Fruit fly (Drosophila melanogaster) whole organism, wandering third instar larva: ENCODE data around the gene Cad86C.

ENCODE experiments used
- Abd-B ChIP-seq: fragments of >200 bp; optimal IDR thresholded peaks from 2 replicates; lab custom pipeline; 2017; ENCODE audit warnings: missing biosample characterization, missing genetic modification characterization
- CG32264 ChIP-seq: fragments of 200-800 bp; sonication (Bioruptor generic); optimal IDR thresholded peaks from 2 replicates; lab custom pipeline; 2016; ENCODE audit warnings: missing biosample characterization, missing genetic modification characterization
- CG9705 ChIP-seq: fragments of 200-800 bp; sonication (Bioruptor generic); optimal IDR thresholded peaks from 2 replicates; lab custom pipeline; 2018; ENCODE audit warnings: missing biosample characterization, mild to moderate bottlenecking, missing genetic modification characterization
- CrebA ChIP-seq: fragments of 200-800 bp; sonication (Bioruptor generic); optimal IDR thresholded peaks from 2 replicates; lab custom pipeline; 2016; ENCODE audit warnings: missing biosample characterization, mild to moderate bottlenecking, missing genetic modification characterization, borderline replicate concordance
- Dfd ChIP-seq: fragments of >200 bp; optimal IDR thresholded peaks from 2 replicates; lab custom pipeline; 2017; ENCODE audit warnings: missing biosample characterization, missing genetic modification characterization
- Dif ChIP-seq: fragments of 200-275, 200-300 bp; sonication (Bioruptor generic); optimal IDR thresholded peaks from 2 replicates; lab custom pipeline; 2018; ENCODE audit warnings: missing biosample characterization, missing genetic modification characterization; ENCODE audit not compliant: partially characterized antibody
- GATAd ChIP-seq: sonication (Bioruptor generic); optimal IDR thresholded peaks from 2 replicates; lab custom pipeline; 2016; ENCODE audit warnings: missing biosample characterization, missing genetic modification characterization
- HLH106 ChIP-seq: fragments of 200-800 bp; optimal IDR thresholded peaks from 3 replicates; lab custom pipeline; 2019; ENCODE audit warnings: missing biosample characterization, mild to moderate bottlenecking, missing genetic modification characterization, moderate library complexity
- Hnf4 ChIP-seq: fragments of 200-800 bp; sonication (Bioruptor generic); optimal IDR thresholded peaks from 2 replicates; lab custom pipeline; 2016; ENCODE audit warnings: missing biosample characterization, mild to moderate bottlenecking, missing genetic modification characterization
- Hr78 ChIP-seq: fragments of >200 bp; optimal IDR thresholded peaks from 2 replicates; lab custom pipeline; 2017; ENCODE audit warnings: missing biosample characterization, missing genetic modification characterization
- Hr83 ChIP-seq: fragments of 200-300 bp; sonication (Bioruptor generic); optimal IDR thresholded peaks from 2 replicates; lab custom pipeline; 2016; ENCODE audit warnings: missing biosample characterization, mild to moderate bottlenecking, missing genetic modification characterization, moderate library complexity; ENCODE audit not compliant: poor library complexity, severe bottlenecking
- Jra ChIP-seq: sonication (Bioruptor generic); optimal IDR thresholded peaks from 2 replicates; lab custom pipeline; 2016; ENCODE audit warnings: missing biosample characterization, missing genetic modification characterization
- Mio ChIP-seq: sonication (Bioruptor generic); optimal IDR thresholded peaks from 2 replicates; lab custom pipeline; 2016; ENCODE audit warnings: missing biosample characterization, missing genetic modification characterization
- Myc ChIP-seq: fragments of >200 bp; optimal IDR thresholded peaks from 2 replicates; lab custom pipeline; 2017
- N ChIP-seq: fragments of >200 bp; optimal IDR thresholded peaks from 2 replicates; lab custom pipeline; 2018; ENCODE audit warnings: missing biosample characterization, missing external identifiers, missing genetic modification characterization
- OdsH ChIP-seq: fragments of 200-800 bp; sonication (Bioruptor generic); optimal IDR thresholded peaks from 2 replicates; lab custom pipeline; 2016; ENCODE audit warnings: missing biosample characterization, mild to moderate bottlenecking, missing genetic modification characterization
- Rel ChIP-seq, 2 experiments: fragments of 200-800 bp; sonication (Bioruptor generic) in 1 of 2; optimal IDR thresholded peaks; 2 replicates in 1 of 2; 3 replicates in 1 of 2; lab custom pipeline; 2016 to 2019; ENCODE audit warnings: mild to moderate bottlenecking in 2 of 2, missing biosample characterization in 2 of 2, missing genetic modification characterization in 2 of 2, moderate library complexity in 1 of 2
- Sp1 ChIP-seq: fragments of 200-800 bp; sonication (Bioruptor generic); optimal IDR thresholded peaks from 3 replicates; lab custom pipeline; 2019; ENCODE audit warnings: missing biosample characterization, mild to moderate bottlenecking, missing genetic modification characterization, moderate library complexity
- Vsx2 ChIP-seq: fragments of 200-300, 225-300 bp; sonication (Bioruptor generic); optimal IDR thresholded peaks from 2 replicates; lab custom pipeline; 2018; ENCODE audit warnings: missing biosample characterization, missing genetic modification characterization; ENCODE audit not compliant: partially characterized antibody
- br ChIP-seq: fragments of 200-800 bp; sonication (Bioruptor generic); optimal IDR thresholded peaks from 2 replicates; lab custom pipeline; 2016; ENCODE audit warnings: missing biosample characterization, missing genetic modification characterization
- brk ChIP-seq: fragments of 200-800 bp; sonication (Bioruptor generic); optimal IDR thresholded peaks from 2 replicates; lab custom pipeline; 2016; ENCODE audit warnings: missing biosample characterization, mild to moderate bottlenecking, missing genetic modification characterization
- dl ChIP-seq, 2 experiments: fragments of 175-275, 200-275 bp in 1 of 2; fragments of 200-275 bp in 1 of 2; sonication (Bioruptor generic); optimal IDR thresholded peaks; lab custom pipeline; 2018; ENCODE audit warnings: mild to moderate bottlenecking in 2 of 2, missing biosample characterization in 2 of 2, missing genetic modification characterization in 2 of 2, moderate library complexity in 2 of 2; ENCODE audit not compliant: partially characterized antibody in 2 of 2, insufficient read depth in 1 of 2
- dmrt93B ChIP-seq: fragments of 200-800 bp; sonication (Bioruptor generic); optimal IDR thresholded peaks from 2 replicates; lab custom pipeline; 2018; ENCODE audit warnings: missing biosample characterization, mild to moderate bottlenecking, missing genetic modification characterization
- dsf ChIP-seq: sonication (Bioruptor generic); optimal IDR thresholded peaks from 2 replicates; lab custom pipeline; 2016; ENCODE audit warnings: missing biosample characterization, missing genetic modification characterization, borderline replicate concordance
- ey ChIP-seq: fragments of 200-800 bp; sonication (Bioruptor generic); optimal IDR thresholded peaks from 2 replicates; lab custom pipeline; 2016; ENCODE audit warnings: missing biosample characterization, missing genetic modification characterization
- foxo ChIP-seq, 2 experiments: fragments of 200-800 bp; sonication (Bioruptor generic); optimal IDR thresholded peaks; 2 replicates in 1 of 2; 3 replicates in 1 of 2; lab custom pipeline; 2016 to 2017; ENCODE audit warnings: missing biosample characterization in 2 of 2, missing genetic modification characterization in 2 of 2
- fru ChIP-seq: fragments of 200-800 bp; sonication (Bioruptor generic); optimal IDR thresholded peaks from 3 replicates; lab custom pipeline; 2016; ENCODE audit warnings: missing biosample characterization, mild to moderate bottlenecking, missing genetic modification characterization
- h ChIP-seq: fragments of 200-800 bp; sonication (Bioruptor generic); optimal IDR thresholded peaks from 3 replicates; lab custom pipeline; 2016; ENCODE audit warnings: missing biosample characterization, mild to moderate bottlenecking, missing genetic modification characterization
- jim ChIP-seq: fragments of 175-275, 200-325 bp; sonication (Bioruptor generic); optimal IDR thresholded peaks from 2 replicates; lab custom pipeline; 2016; ENCODE audit warnings: missing biosample characterization, mild to moderate bottlenecking, missing genetic modification characterization
- lola ChIP-seq: fragments of >200 bp; optimal IDR thresholded peaks from 2 replicates; lab custom pipeline; 2017; ENCODE audit warnings: missing biosample characterization, missing genetic modification characterization
- pan ChIP-seq: fragments of >200 bp; optimal IDR thresholded peaks from 2 replicates; lab custom pipeline; 2017
- psq ChIP-seq: fragments of 200-800 bp; sonication (Bioruptor generic); optimal IDR thresholded peaks from 3 replicates; lab custom pipeline; 2017; ENCODE audit warnings: missing biosample characterization, mild to moderate bottlenecking, missing genetic modification characterization, moderate library complexity
- rgr ChIP-seq: fragments of 200-800 bp; sonication (Bioruptor generic); optimal IDR thresholded peaks from 3 replicates; lab custom pipeline; 2016; ENCODE audit warnings: missing biosample characterization, mild to moderate bottlenecking, missing genetic modification characterization
- sage ChIP-seq: fragments of 200-800 bp; sonication (Bioruptor generic); optimal IDR thresholded peaks from 2 replicates; lab custom pipeline; 2016; ENCODE audit warnings: missing biosample characterization, mild to moderate bottlenecking, missing genetic modification characterization
- sv ChIP-seq: fragments of 200-800 bp; sonication (Bioruptor generic); optimal IDR thresholded peaks from 3 replicates; lab custom pipeline; 2016; ENCODE audit warnings: missing biosample characterization, missing genetic modification characterization
- tai ChIP-seq: sonication (Bioruptor generic); optimal IDR thresholded peaks from 2 replicates; lab custom pipeline; 2016; ENCODE audit warnings: missing biosample characterization, missing genetic modification characterization
- usp ChIP-seq: fragments of >200 bp; optimal IDR thresholded peaks from 2 replicates; lab custom pipeline; 2017; ENCODE audit warnings: missing biosample characterization, missing genetic modification characterization
- woc ChIP-seq: sonication (Bioruptor generic); optimal IDR thresholded peaks from 2 replicates; lab custom pipeline; 2016; ENCODE audit warnings: missing biosample characterization, mild to moderate bottlenecking, missing genetic modification characterization

Gene Cad86C

DNA sequence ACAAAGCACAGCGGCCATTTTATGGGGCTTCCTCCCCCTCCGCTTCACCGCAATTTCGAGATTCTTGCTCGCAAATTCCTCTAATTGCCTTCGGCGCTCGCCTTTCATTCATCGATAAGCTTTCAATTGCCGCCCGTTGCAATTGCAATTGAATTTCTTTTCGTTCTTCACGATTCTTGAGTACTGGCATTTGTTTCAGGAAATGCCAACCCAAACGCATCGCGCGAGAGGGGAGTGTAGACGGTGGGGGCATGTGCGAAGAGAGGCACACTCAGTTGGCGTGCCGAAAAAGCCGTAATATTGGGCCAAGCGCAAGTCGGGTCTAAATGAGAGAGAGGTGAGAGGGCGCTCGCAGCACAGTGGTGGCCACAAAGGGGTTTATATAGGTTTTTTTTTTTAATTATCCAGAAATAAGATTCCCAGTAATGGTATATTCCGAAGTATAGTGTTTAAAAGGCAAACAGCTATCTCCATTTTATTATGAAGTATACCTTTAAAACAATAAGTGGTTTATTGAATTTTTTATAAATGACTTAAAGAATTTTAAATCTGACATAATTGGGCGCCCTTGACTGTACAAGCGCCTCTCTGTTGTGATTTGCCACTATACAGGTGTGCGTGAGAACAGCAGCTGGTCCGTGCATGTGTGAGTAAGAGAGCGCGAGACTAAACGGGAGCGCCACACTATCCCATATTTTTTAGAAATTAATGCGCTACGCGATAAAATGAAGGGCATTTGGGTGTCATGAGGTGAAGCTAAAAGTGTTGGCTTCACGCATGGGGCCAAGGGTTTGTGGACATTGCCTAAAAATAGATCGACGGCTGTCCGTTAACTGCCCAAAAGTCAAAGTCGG lies 59.8 kb downstream of the Cad86C start (continued):
- TF ChIP-seq Hr78, result no peak
- TF ChIP-seq HLH106 (tag; lab: Kevin White, UChicago), result peak; percentile 84
- TF ChIP-seq lola, result no peak
- no peak for TF ChIP-seq tai (GFP tag; lab: Kevin White, UChicago)
- TF ChIP-seq N (GFP tag; lab: Kevin White, UChicago), result no peak
- TF ChIP-seq, all 38 proteins: peak for 26

dm6 chr3R:10888300-10888632 lies 61.4 kb downstream of the Cad86C start:
- TF ChIP-seq pan (lab: Kevin White, UChicago) (no peak), dl (GFP tag; optimal IDR thresholded peaks at IDR 0.05; lab: Kevin White, UChicago; ENCODE audit: insufficient read depth in 1 of 2, partially characterized antibody in 2 of 2) (no peak), Rel (GFP tag; optimal IDR thresholded peaks at IDR 0.05; lab: Kevin White, UChicago) (no peak), Rel (tag; optimal IDR thresholded peaks at IDR 0.05; lab: Kevin White, UChicago) (no peak), N (GFP tag; lab: Kevin White, UChicago) (no peak), lola (no peak), h (no peak), Sp1 (GFP tag; lab: Kevin White, UChicago) (no peak), Hnf4 (GFP tag; lab: Kevin White, UChicago) (no peak), usp (GFP tag; lab: Kevin White, UChicago) (no peak), tai (GFP tag; lab: Kevin White, UChicago) (no peak), rgr (GFP tag; lab: Kevin White, UChicago) (no peak), dsf (GFP tag; lab: Kevin White, UChicago) (no peak), fru (GFP tag; lab: Kevin White, UChicago) (no peak), Dfd (GFP tag; lab: Kevin White, UChicago) (no peak), brk (GFP tag; lab: Kevin White, UChicago) (no peak), Myc (no peak)

DNA sequence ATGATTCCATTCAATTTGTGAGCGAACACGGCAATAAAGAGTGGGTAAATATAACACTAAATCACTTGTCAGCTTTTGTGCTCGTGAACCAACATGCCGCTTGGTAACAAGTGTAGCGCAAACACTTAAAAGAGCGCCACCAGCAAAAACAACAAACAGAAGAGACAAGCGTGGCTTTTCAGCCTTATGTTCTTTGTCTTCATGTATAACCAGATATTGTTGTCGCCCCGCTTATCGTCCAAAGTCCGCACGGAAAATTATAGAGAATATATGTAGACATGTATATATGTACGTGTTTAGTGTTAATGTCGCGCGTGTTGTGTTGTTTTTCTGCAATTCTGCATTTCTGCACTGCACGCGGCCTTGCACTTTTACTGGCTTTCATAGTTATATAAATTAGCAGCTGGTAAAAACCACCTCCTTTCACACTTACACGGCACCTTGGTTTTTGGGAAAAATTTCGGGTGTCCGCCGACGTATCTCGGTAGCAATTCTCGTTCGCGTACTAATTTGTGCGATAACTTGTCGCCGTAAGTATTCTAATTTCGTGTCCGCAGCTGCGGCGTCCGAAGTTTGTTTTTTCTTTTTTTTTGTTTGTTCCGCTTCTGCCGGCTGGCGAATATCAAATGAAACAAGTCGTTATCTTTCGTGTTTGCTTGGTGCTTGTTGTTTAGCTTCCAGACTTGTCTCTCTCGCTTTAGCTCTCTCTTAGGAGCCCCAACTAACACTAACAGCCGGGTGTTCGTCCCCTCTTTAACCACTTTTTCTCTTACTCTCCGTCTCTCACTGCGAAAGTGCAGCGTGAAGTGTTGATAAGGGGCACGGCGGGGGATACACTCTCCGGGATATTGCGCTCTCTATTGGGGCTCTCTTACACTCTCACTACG lies 62.0 kb downstream of the Cad86C start:
- TF ChIP-seq br (GFP tag; lab: Kevin White, UChicago), result peak; percentile 32
- no peak for TF ChIP-seq dmrt93B
- TF ChIP-seq Dfd (GFP tag; lab: Kevin White, UChicago), result no peak
- TF ChIP-seq sv (GFP tag; lab: Kevin White, UChicago), result peak; percentile 19
- TF ChIP-seq sage (GFP tag; lab: Kevin White, UChicago), result peak; percentile 17
- no peak for TF ChIP-seq jim (GFP tag; lab: Kevin White, UChicago)
- no peak for TF ChIP-seq CG32264 (GFP tag; lab: Kevin White, UChicago)
- TF ChIP-seq ey (GFP tag; lab: Kevin White, UChicago), result no peak
- peak; percentile 43 for TF ChIP-seq HLH106 (tag; lab: Kevin White, UChicago)
- TF ChIP-seq foxo (GFP tag; optimal IDR thresholded peaks at IDR 0.05; lab: Kevin White, UChicago), result peak in 1 of 2 experiments; percentile 41
- no peak for TF ChIP-seq tai (GFP tag; lab: Kevin White, UChicago)
- TF ChIP-seq Myc, result no peak
- TF ChIP-seq woc (GFP tag; lab: Kevin White, UChicago), result peak; percentile 40
- TF ChIP-seq rgr (GFP tag; lab: Kevin White, UChicago), result peak; percentile 13
- TF ChIP-seq lola, result no peak
- peak; percentile 42 for TF ChIP-seq OdsH (GFP tag; lab: Kevin White, UChicago)
- no peak for TF ChIP-seq Mio (GFP tag; lab: Kevin White, UChicago)
- no peak for TF ChIP-seq Hr78
- TF ChIP-seq N (GFP tag; lab: Kevin White, UChicago), result no peak
- TF ChIP-seq GATAd (GFP tag; lab: Kevin White, UChicago), result no peak
- peak; percentile 46 for TF ChIP-seq h
- peak; percentile 60 for TF ChIP-seq psq
- TF ChIP-seq Hr83 (GFP tag; lab: Kevin White, UChicago), result no peak
- peak; percentile 36 for TF ChIP-seq Sp1 (GFP tag; lab: Kevin White, UChicago)
- TF ChIP-seq CG9705 (GFP tag; lab: Kevin White, UChicago), result no peak
- no peak for TF ChIP-seq brk (GFP tag; lab: Kevin White, UChicago)
- TF ChIP-seq Jra, result no peak
- TF ChIP-seq usp (GFP tag; lab: Kevin White, UChicago), result no peak
- TF ChIP-seq CrebA (GFP tag; lab: Kevin White, UChicago), result no peak
- peak; percentile 98 for TF ChIP-seq Dif (GFP tag; lab: Kevin White, UChicago)
- no peak for TF ChIP-seq Abd-B (GFP tag; lab: Kevin White, UChicago)
- peak; percentile 92 for TF ChIP-seq Vsx2 (GFP tag; lab: Kevin White, UChicago)
- peak; percentile 92 to 97 for TF ChIP-seq dl (GFP tag; optimal IDR thresholded peaks at IDR 0.05; lab: Kevin White, UChicago; ENCODE audit: insufficient read depth in 1 of 2, partially characterized antibody in 2 of 2)
- TF ChIP-seq Rel (GFP tag; optimal IDR thresholded peaks at IDR 0.05; lab: Kevin White, UChicago), result no peak
- TF ChIP-seq Rel (tag; optimal IDR thresholded peaks at IDR 0.05; lab: Kevin White, UChicago), result peak; percentile 11
- TF ChIP-seq pan (lab: Kevin White, UChicago), result no peak
- TF ChIP-seq dsf (GFP tag; lab: Kevin White, UChicago), result no peak
- peak; percentile 20 for TF ChIP-seq Hnf4 (GFP tag; lab: Kevin White, UChicago)
- no peak for TF ChIP-seq fru (GFP tag; lab: Kevin White, UChicago)
